Worm (Caenorhabditis elegans) whole organism, late embryonic: ENCODE data around the gene srw-85.

ENCODE experiments used
- dmd-4 ChIP-seq: sonication (generic microtip); optimal IDR thresholded peaks from 2 replicates; lab custom pipeline; 2016; ENCODE audit warnings: borderline replicate concordance, missing genetic modification characterization, missing compliant biosample characterization
- hlh-30 ChIP-seq: sonication (generic microtip); optimal IDR thresholded peaks from 2 replicates; lab custom pipeline; 2017; ENCODE audit warnings: antibody characterized with exemption, missing genetic modification characterization, missing compliant biosample characterization; ENCODE audit not compliant: insufficient read depth

DNA sequence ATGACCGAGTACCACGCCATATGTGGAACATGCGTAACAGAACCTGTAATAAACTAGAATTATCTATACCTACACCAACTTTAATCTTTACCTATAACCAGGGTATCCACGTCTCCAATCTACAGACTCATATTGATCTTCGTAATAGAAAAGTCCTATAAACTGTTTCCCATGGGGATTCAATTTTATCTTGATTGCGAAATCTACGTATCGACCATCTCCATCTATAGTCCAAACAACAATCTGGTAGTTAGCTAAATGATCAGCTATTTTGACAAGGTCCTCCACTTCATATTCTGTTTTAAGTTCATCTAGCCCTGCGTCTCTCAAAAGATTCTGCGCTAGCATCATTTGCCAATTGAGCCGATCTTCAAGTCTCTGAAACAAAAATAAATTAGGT lies 1.3 kb downstream of the srw-85 start:
- no peak for TF ChIP-seq dmd-4 (tag; lab: Kevin White, UChicago)
- no peak for TF ChIP-seq hlh-30
